Fruit fly (Drosophila melanogaster) whole organism, embryonic: ENCODE data around the gene Tsp33B.

ENCODE experiments used
- Ada2b ChIP-seq: fragments of 200-800 bp; sonication (Bioruptor generic); IDR thresholded peaks from 2 replicates; pipeline ENCODE4 v1.3.6; 2022; ENCODE audit warnings: missing biosample characterization, missing genetic modification characterization
- CG10267 ChIP-seq: fragments of 200-800 bp; sonication (Bioruptor generic); optimal IDR thresholded peaks from 2 replicates; lab custom pipeline; 2018; ENCODE audit warnings: missing biosample characterization, mild to moderate bottlenecking, missing genetic modification characterization, moderate library complexity
- CG11247 ChIP-seq: fragments of 200-800 bp; sonication (Bioruptor generic); IDR thresholded peaks from 2 replicates; pipeline ENCODE4 v1.3.6; 2022; ENCODE audit warnings: missing biosample characterization, missing genetic modification characterization
- CG11696 ChIP-seq: fragments of 200-800 bp; sonication (Bioruptor generic); IDR thresholded peaks from 2 replicates; pipeline ENCODE4 v1.3.6; 2022; ENCODE audit warnings: missing biosample characterization, missing genetic modification characterization
- CG12219 ChIP-seq: fragments of 200-800 bp; sonication (Bioruptor generic); optimal IDR thresholded peaks from 3 replicates; lab custom pipeline; 2018; ENCODE audit warnings: missing biosample characterization, mild to moderate bottlenecking, missing genetic modification characterization
- CG12236 ChIP-seq: fragments of 200-800 bp; sonication (Bioruptor generic); optimal IDR thresholded peaks from 2 replicates; lab custom pipeline; 2016; ENCODE audit warnings: missing biosample characterization, missing genetic modification characterization
- CG12744 ChIP-seq: fragments of 200-800 bp; sonication (Bioruptor generic); optimal IDR thresholded peaks from 2 replicates; lab custom pipeline; 2016; ENCODE audit warnings: missing biosample characterization, missing genetic modification characterization
- CG1603 ChIP-seq: fragments of 200-800 bp; sonication (Bioruptor generic); optimal IDR thresholded peaks from 2 replicates; lab custom pipeline; 2019; ENCODE audit warnings: missing biosample characterization, mild to moderate bottlenecking, missing genetic modification characterization, moderate library complexity
- CG16779 ChIP-seq: fragments of 200-800 bp; sonication (Bioruptor generic); IDR thresholded peaks from 2 replicates; pipeline ENCODE4 v1.3.6; 2022; ENCODE audit warnings: missing biosample characterization, missing genetic modification characterization
- CG17186 ChIP-seq: fragments of 200-800 bp; sonication (Bioruptor generic); optimal IDR thresholded peaks from 3 replicates; lab custom pipeline; 2017; ENCODE audit warnings: missing biosample characterization, missing genetic modification reagents, missing genetic modification characterization
- CG1832 ChIP-seq: fragments of 200-800 bp; sonication (Bioruptor generic); optimal IDR thresholded peaks from 2 replicates; lab custom pipeline; 2017; ENCODE audit warnings: missing biosample characterization, mild to moderate bottlenecking, missing genetic modification characterization, inconsistent platforms
- CG2712 ChIP-seq: fragments of 200-800 bp; optimal IDR thresholded peaks from 3 replicates; lab custom pipeline; 2019; ENCODE audit warnings: missing biosample characterization, mild to moderate bottlenecking, missing genetic modification characterization, moderate library complexity
- CG31441 ChIP-seq: fragments of 200-800 bp; sonication (Bioruptor generic); IDR thresholded peaks from 2 replicates; pipeline ENCODE4 v1.3.6; 2022; ENCODE audit warnings: missing biosample characterization, missing genetic modification characterization
- CG3163 ChIP-seq: fragments of 200-800 bp; sonication (Bioruptor generic); optimal IDR thresholded peaks from 3 replicates; lab custom pipeline; 2016; ENCODE audit warnings: missing biosample characterization, missing genetic modification characterization
- CG32767 ChIP-seq: fragments of 200-800 bp; sonication (Bioruptor generic); IDR thresholded peaks from 2 replicates; pipeline ENCODE4 v1.3.6; 2022; ENCODE audit warnings: missing biosample characterization, missing genetic modification characterization
- CG34224 ChIP-seq: fragments of 200-800 bp; sonication (Bioruptor generic); IDR thresholded peaks from 3 replicates; pipeline ENCODE4 v1.3.6; 2022; ENCODE audit warnings: missing biosample characterization, missing genetic modification characterization; ENCODE audit not compliant: partially characterized antibody
- CG3838 ChIP-seq: fragments of 200-800 bp; sonication (Bioruptor generic); optimal IDR thresholded peaks from 3 replicates; lab custom pipeline; 2016; ENCODE audit warnings: missing biosample characterization, missing genetic modification characterization
- CG3847 ChIP-seq: fragments of 200-800 bp; sonication (Bioruptor generic); IDR thresholded peaks from 2 replicates; pipeline ENCODE4 v1.3.6; 2022; ENCODE audit warnings: missing biosample characterization, missing genetic modification characterization
- CG3995 ChIP-seq: fragments of 200-800 bp; sonication (Bioruptor generic); optimal IDR thresholded peaks from 3 replicates; lab custom pipeline; 2016; ENCODE audit warnings: missing biosample characterization, missing genetic modification characterization
- CG6254 ChIP-seq: fragments of 200-800 bp; sonication (Bioruptor generic); optimal IDR thresholded peaks from 3 replicates; lab custom pipeline; 2017; ENCODE audit warnings: mild to moderate bottlenecking, missing biosample characterization, missing genetic modification reagents, missing genetic modification characterization
- CG6765 ChIP-seq: fragments of 200-800 bp; sonication (Bioruptor generic); optimal IDR thresholded peaks from 3 replicates; lab custom pipeline; 2017; ENCODE audit warnings: missing biosample characterization, mild to moderate bottlenecking, missing genetic modification characterization
- CG8924 ChIP-seq: fragments of 200-800 bp; optimal IDR thresholded peaks from 3 replicates; lab custom pipeline; 2019; ENCODE audit warnings: missing biosample characterization, mild to moderate bottlenecking, missing genetic modification characterization, moderate library complexity
- D19A ChIP-seq: fragments of 200-800 bp; optimal IDR thresholded peaks from 3 replicates; lab custom pipeline; 2019; ENCODE audit warnings: missing biosample characterization, mild to moderate bottlenecking, missing genetic modification characterization, moderate library complexity
- Dll ChIP-seq: fragments of 200-800 bp; sonication (Bioruptor generic); IDR thresholded peaks from 4 replicates; pipeline ENCODE4 v1.3.6; 2022; ENCODE audit warnings: missing biosample characterization, missing genetic modification characterization; ENCODE audit not compliant: partially characterized antibody
- E2f2 ChIP-seq: fragments of 200-800 bp; sonication (Bioruptor generic); IDR thresholded peaks from 2 replicates; pipeline ENCODE4 v1.3.6; 2022; ENCODE audit warnings: missing biosample characterization, missing genetic modification characterization
- Hr39 ChIP-seq: fragments of >200 bp; optimal IDR thresholded peaks from 2 replicates; lab custom pipeline; 2017
- Lhr ChIP-seq: fragments of 200-800 bp; sonication (Bioruptor generic); optimal IDR thresholded peaks from 3 replicates; lab custom pipeline; 2017; ENCODE audit warnings: mild to moderate bottlenecking, missing biosample characterization, missing genetic modification reagents, missing genetic modification characterization
- MESR4 ChIP-seq: fragments of 200-800 bp; sonication (Bioruptor generic); optimal IDR thresholded peaks from 2 replicates; lab custom pipeline; 2018; ENCODE audit warnings: missing biosample characterization, mild to moderate bottlenecking, missing genetic modification characterization, moderate library complexity
- MTF-1 ChIP-seq: fragments of 200-800 bp; sonication (Bioruptor generic); optimal IDR thresholded peaks from 2 replicates; lab custom pipeline; 2018; ENCODE audit warnings: missing biosample characterization, mild to moderate bottlenecking, missing genetic modification characterization, borderline replicate concordance
- NC2α ChIP-seq: fragments of 200-800 bp; sonication (Bioruptor generic); optimal IDR thresholded peaks from 2 replicates; lab custom pipeline; 2016; ENCODE audit warnings: missing biosample characterization, missing genetic modification characterization
- NFAT ChIP-seq: fragments of 200-800 bp; sonication (Bioruptor generic); IDR thresholded peaks from 2 replicates; pipeline ENCODE4 v1.3.6; 2022; ENCODE audit warnings: missing biosample characterization, missing genetic modification characterization
- Rfx ChIP-seq: fragments of 200-800 bp; sonication (Bioruptor generic); IDR thresholded peaks from 2 replicates; pipeline ENCODE4 v1.3.6; 2022; ENCODE audit warnings: missing biosample characterization, missing genetic modification characterization
- Spps ChIP-seq: fragments of 200-800 bp; sonication (Bioruptor generic); optimal IDR thresholded peaks from 2 replicates; lab custom pipeline; 2018; ENCODE audit warnings: missing biosample characterization, mild to moderate bottlenecking, missing genetic modification characterization
- ap ChIP-seq: fragments of 200-800 bp; sonication (Bioruptor generic); IDR thresholded peaks from 2 replicates; pipeline ENCODE4 v1.3.6; 2022; ENCODE audit warnings: missing biosample characterization, missing genetic modification characterization
- bsh ChIP-seq, 2 experiments: fragments of 200-800 bp; sonication (Bioruptor generic); optimal IDR thresholded peaks; 2 replicates each; lab custom pipeline; 2017 to 2018; ENCODE audit warnings: mild to moderate bottlenecking in 2 of 2, missing biosample characterization in 2 of 2, missing genetic modification characterization in 2 of 2, moderate library complexity in 1 of 2
- disco-r ChIP-seq: fragments of 200-800 bp; sonication (Bioruptor generic); optimal IDR thresholded peaks from 2 replicates; lab custom pipeline; 2016; ENCODE audit warnings: missing biosample characterization, missing genetic modification characterization
- fru ChIP-seq: fragments of >200 bp; optimal IDR thresholded peaks from 2 replicates; lab custom pipeline; 2017
- gce ChIP-seq: fragments of 200-800 bp; sonication (Bioruptor generic); IDR thresholded peaks from 3 replicates; pipeline ENCODE4 v1.3.6; 2022; ENCODE audit warnings: missing biosample characterization, missing genetic modification characterization
- gsb-n ChIP-seq: fragments of 200-800 bp; sonication (Bioruptor generic); optimal IDR thresholded peaks from 3 replicates; lab custom pipeline; 2018; ENCODE audit warnings: missing biosample characterization, mild to moderate bottlenecking, missing genetic modification characterization
- insv ChIP-seq, 2 experiments: fragments of 200-800 bp; sonication (Bioruptor generic); optimal IDR thresholded peaks; 3 replicates each; lab custom pipeline; 2016 to 2018; ENCODE audit warnings: missing biosample characterization in 2 of 2, missing genetic modification characterization in 2 of 2
- nerfin-1 ChIP-seq: fragments of 200-800 bp; sonication (Bioruptor generic); optimal IDR thresholded peaks from 3 replicates; lab custom pipeline; 2019; ENCODE audit warnings: missing biosample characterization, mild to moderate bottlenecking, missing genetic modification characterization, moderate library complexity
- nom ChIP-seq: fragments of 200-800 bp; sonication (Bioruptor generic); optimal IDR thresholded peaks from 2 replicates; lab custom pipeline; 2017; ENCODE audit warnings: missing biosample characterization, missing genetic modification characterization, mild to moderate bottlenecking, moderate library complexity, missing genetic modification reagents
- pho ChIP-seq: fragments of 200-800 bp; sonication (Bioruptor generic); optimal IDR thresholded peaks from 2 replicates; lab custom pipeline; 2016; ENCODE audit warnings: missing biosample characterization, missing genetic modification characterization
- pros ChIP-seq: fragments of 200-800 bp; sonication (Bioruptor generic); optimal IDR thresholded peaks from 3 replicates; lab custom pipeline; 2019; ENCODE audit warnings: missing biosample characterization, mild to moderate bottlenecking, missing genetic modification characterization, moderate library complexity
- sens-2 ChIP-seq: fragments of 200-800 bp; sonication (Bioruptor generic); IDR thresholded peaks from 2 replicates; pipeline ENCODE4 v1.3.6; 2022; ENCODE audit warnings: missing biosample characterization, missing genetic modification characterization
- slp2 ChIP-seq: fragments of 200-800 bp; sonication (Bioruptor generic); optimal IDR thresholded peaks from 2 replicates; lab custom pipeline; 2016; ENCODE audit warnings: missing biosample characterization, missing genetic modification characterization
- stc ChIP-seq: fragments of 200-800 bp; sonication (Bioruptor generic); IDR thresholded peaks from 2 replicates; pipeline ENCODE4 v1.3.6; 2022; ENCODE audit warnings: missing biosample characterization, missing genetic modification characterization
- tup ChIP-seq: fragments of 200-800 bp; sonication (Bioruptor generic); optimal IDR thresholded peaks from 2 replicates; lab custom pipeline; 2016; ENCODE audit warnings: missing biosample characterization, mild to moderate bottlenecking, missing genetic modification characterization, moderate library complexity

The Tsp33B gene

dm6 chr2L:11806022-11806700 is 14.0 kb upstream of the Tsp33B start (continued):
- TF ChIP-seq pros (GFP tag; lab: Kevin White, UChicago) (peak; percentile 13), CG3847 (GFP tag; lab: Robert Waterston, UW) (no peak), NC2α (no peak), CG6765 (GFP tag; lab: Kevin White, UChicago) (no peak), nerfin-1 (tag; lab: Kevin White, UChicago) (peak; percentile 30), slp2 (GFP tag; lab: Kevin White, UChicago) (no peak), insv (GFP tag; optimal IDR thresholded peaks at IDR 0.05; lab: Kevin White, UChicago) (peak; percentile 41 to 91), bsh (GFP tag; optimal IDR thresholded peaks at IDR 0.05; lab: Kevin White, UChicago) (no peak), gce (no peak), CG3995 (no peak), CG6254 (GFP tag; lab: Kevin White, UChicago) (peak; percentile 43), CG10267 (tag; lab: Kevin White, UChicago) (no peak), CG2712 (tag; lab: Kevin White, UChicago) (no peak)

DNA sequence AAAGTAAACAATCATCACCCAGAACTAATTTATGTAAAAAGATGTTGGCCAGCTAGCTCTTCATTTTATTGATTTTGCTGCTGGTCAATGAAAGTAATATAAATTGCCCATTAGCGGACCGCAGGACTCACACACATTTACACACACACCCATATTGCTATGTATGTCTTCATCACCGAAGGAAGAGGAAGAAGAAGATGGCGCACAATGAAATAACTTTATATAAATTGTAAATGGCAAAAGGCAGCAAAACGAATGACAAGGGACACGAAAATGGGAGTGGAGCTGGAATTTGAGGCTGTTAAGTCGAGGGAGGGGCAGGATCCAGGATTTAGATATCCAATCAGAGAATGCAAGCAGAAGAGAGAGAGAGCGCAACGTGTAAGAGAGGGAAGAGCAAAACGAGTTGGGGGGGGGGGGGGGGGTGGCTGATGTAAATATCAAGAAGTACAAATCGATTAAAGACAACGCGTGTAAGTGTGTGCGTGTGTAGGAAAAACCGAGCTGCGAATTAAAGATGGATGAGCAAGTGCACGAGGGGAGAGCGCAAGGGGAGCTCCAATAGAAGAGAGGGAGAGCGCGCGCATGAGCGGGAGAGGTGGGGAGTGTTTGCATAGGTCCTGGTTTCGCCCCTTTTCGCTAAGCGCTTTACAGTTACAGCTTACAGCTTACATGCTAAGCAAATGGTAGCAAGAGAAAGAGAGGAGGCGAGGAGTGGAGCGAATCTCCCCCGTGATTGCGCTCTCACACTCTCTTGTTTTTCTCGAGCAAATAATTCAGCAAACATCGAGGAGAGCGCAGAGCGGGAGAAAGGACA is 12.3 kb upstream of the Tsp33B start:
- no peak for TF ChIP-seq NFAT (GFP tag; lab: Robert Waterston, UW)
- no peak for TF ChIP-seq CG16779 (GFP tag; lab: Robert Waterston, UW)
- TF ChIP-seq CG3838 (GFP tag; lab: Kevin White, UChicago), result no peak
- TF ChIP-seq stc, result no peak
- no peak for TF ChIP-seq MESR4 (GFP tag; lab: Kevin White, UChicago)
- peak; percentile 19 for TF ChIP-seq CG1832 (GFP tag; lab: Kevin White, UChicago)
- TF ChIP-seq CG32767 (GFP tag; lab: Robert Waterston, UW), result no peak
- TF ChIP-seq CG12219, result no peak
- TF ChIP-seq sens-2, result no peak
- TF ChIP-seq disco-r (GFP tag; lab: Kevin White, UChicago), result no peak
- TF ChIP-seq Rfx (GFP tag; lab: Robert Waterston, UW), result 0 out of 2 replicates have a peak, but pooled peaks have one; percentile 5
- no peak for TF ChIP-seq tup (GFP tag; lab: Kevin White, UChicago)
- TF ChIP-seq CG12236 (GFP tag; lab: Kevin White, UChicago), result no peak
- TF ChIP-seq Dll (GFP tag; lab: Robert Waterston, UW), result 0 out of 4 replicates have a peak, but pooled peaks have one; percentile 23
- no peak for TF ChIP-seq D19A (tag; lab: Kevin White, UChicago)
- no peak for TF ChIP-seq CG11247 (GFP tag; lab: Robert Waterston, UW)
- no peak for TF ChIP-seq pho (GFP tag; lab: Kevin White, UChicago)
- TF ChIP-seq Ada2b, result no peak
- no peak for TF ChIP-seq Spps (tag; lab: Kevin White, UChicago)
- TF ChIP-seq CG12744, result no peak
- no peak for TF ChIP-seq E2f2 (GFP tag; lab: Robert Waterston, UW)
- TF ChIP-seq CG1603 (tag; lab: Kevin White, UChicago), result no peak
- TF ChIP-seq Hr39, result peak; percentile 29
- TF ChIP-seq ap (GFP tag; lab: Robert Waterston, UW), result no peak
- TF ChIP-seq MTF-1, result no peak
- no peak for TF ChIP-seq fru
- no peak for TF ChIP-seq CG31441
- TF ChIP-seq gsb-n, result no peak
- TF ChIP-seq CG17186, result no peak
- TF ChIP-seq CG8924 (tag; lab: Kevin White, UChicago), result no peak
- TF ChIP-seq CG3163 (GFP tag; lab: Kevin White, UChicago), result peak; percentile 35
- 0 out of 3 replicates have a peak, but pooled peaks have one; percentile 33 for TF ChIP-seq CG34224 (GFP tag; lab: Robert Waterston, UW)
- TF ChIP-seq CG11696 (GFP tag; lab: Robert Waterston, UW), result no peak
- peak; percentile 28 for TF ChIP-seq nom (GFP tag; lab: Kevin White, UChicago)
- TF ChIP-seq Lhr, result no peak
